Fruit fly (Drosophila melanogaster) whole organism, embryonic: ENCODE data around the gene CG13258.

ENCODE experiments used
- CG15514 ChIP-seq: fragments of 200-800 bp; sonication (Bioruptor generic); optimal IDR thresholded peaks from 3 replicates; lab custom pipeline; 2017; ENCODE audit warnings: missing biosample characterization, missing genetic modification characterization, mild to moderate bottlenecking, moderate library complexity, missing genetic modification reagents
- CG33557 ChIP-seq: fragments of 200-800 bp; sonication (Bioruptor generic); optimal IDR thresholded peaks from 2 replicates; lab custom pipeline; 2019; ENCODE audit warnings: missing biosample characterization, mild to moderate bottlenecking, missing genetic modification characterization, moderate library complexity
- CG6689 ChIP-seq: fragments of 200-800 bp; sonication (Bioruptor generic); IDR thresholded peaks from 2 replicates; pipeline ENCODE4 v1.3.6; 2022; ENCODE audit warnings: missing biosample characterization, missing genetic modification characterization
- CG6854 ChIP-seq: fragments of 200-800 bp; sonication (Bioruptor generic); optimal IDR thresholded peaks from 3 replicates; lab custom pipeline; 2017; ENCODE audit warnings: missing biosample characterization, mild to moderate bottlenecking, missing genetic modification characterization
- D19A ChIP-seq: fragments of 200-800 bp; optimal IDR thresholded peaks from 3 replicates; lab custom pipeline; 2019; ENCODE audit warnings: missing biosample characterization, mild to moderate bottlenecking, missing genetic modification characterization, moderate library complexity
- Dfd ChIP-seq, 2 experiments: fragments of >200 bp; optimal IDR thresholded peaks; 2 replicates each; lab custom pipeline; 2017; ENCODE audit warnings: missing biosample characterization in 2 of 2, missing genetic modification characterization in 2 of 2
- Lim3 ChIP-seq: fragments of 200-800 bp; sonication (Bioruptor generic); IDR thresholded peaks from 2 replicates; pipeline ENCODE4 v1.3.6; 2022; ENCODE audit warnings: missing biosample characterization, missing genetic modification characterization
- ara ChIP-seq: fragments of 200-800 bp; sonication (Bioruptor generic); IDR thresholded peaks from 2 replicates; pipeline ENCODE4 v1.3.6; 2022; ENCODE audit warnings: missing biosample characterization, missing genetic modification characterization
- crc ChIP-seq: fragments of 200-800 bp; sonication (Bioruptor generic); optimal IDR thresholded peaks from 2 replicates; lab custom pipeline; 2016; ENCODE audit warnings: missing biosample characterization, missing genetic modification characterization
- ftz-f1 ChIP-seq: fragments of 200-800 bp; sonication (Bioruptor generic); optimal IDR thresholded peaks from 2 replicates; lab custom pipeline; 2016; ENCODE audit warnings: missing biosample characterization, missing genetic modification characterization
- nmo ChIP-seq: fragments of 200-800 bp; sonication (Bioruptor generic); optimal IDR thresholded peaks from 2 replicates; lab custom pipeline; 2018; ENCODE audit warnings: missing biosample characterization, mild to moderate bottlenecking, missing genetic modification characterization, moderate library complexity
- odd ChIP-seq: fragments of 200-800 bp; sonication (Bioruptor generic); optimal IDR thresholded peaks from 2 replicates; lab custom pipeline; 2017; ENCODE audit warnings: missing biosample characterization, mild to moderate bottlenecking, missing genetic modification characterization
- zen ChIP-seq: fragments of 200-800 bp; sonication (Bioruptor generic); optimal IDR thresholded peaks from 3 replicates; lab custom pipeline; 2018; ENCODE audit warnings: missing biosample characterization, mild to moderate bottlenecking, missing genetic modification characterization, moderate library complexity

dm6 chr2L:16342224-16342623 is 49.4 kb upstream of the CG13258 start, which contains the start of gene CG44405:
- TF ChIP-seq odd (GFP tag; lab: Kevin White, UChicago), result no peak
- TF ChIP-seq CG15514 (GFP tag; lab: Kevin White, UChicago), result no peak
- no peak for TF ChIP-seq crc (GFP tag; lab: Kevin White, UChicago)
- no peak for TF ChIP-seq ftz-f1
- TF ChIP-seq CG6689, result no peak
- TF ChIP-seq CG6854 (GFP tag; lab: Kevin White, UChicago), result no peak
- TF ChIP-seq ara (GFP tag; lab: Robert Waterston, UW), result no peak
- TF ChIP-seq zen (tag; lab: Kevin White, UChicago), result no peak
- TF ChIP-seq D19A (tag; lab: Kevin White, UChicago), result no peak
- no peak for TF ChIP-seq Lim3 (GFP tag; lab: Robert Waterston, UW)
- TF ChIP-seq CG33557, result no peak
- no peak for TF ChIP-seq Dfd (GFP tag; optimal IDR thresholded peaks at IDR 0.05; lab: Kevin White, UChicago)
- no peak for TF ChIP-seq nmo (GFP tag; lab: Kevin White, UChicago)
